Worm (Caenorhabditis elegans): ENCODE measurements around the gene swt-7.
A peak's percentile ranks its signal among the peaks of the same experiment; 100 is the strongest.

Gene swt-7

ce11 chrV:5012193-5012853 is 18.3 kb downstream of the swt-7 start, which contains the start of gene srr-6:
Gene srr-6, plus strand, starts transcription at chrV:5012803.
- TF ChIP-seq nfya-1 (tag; optimal IDR thresholded peaks at IDR 0.05; ENCODE audit: insufficient read depth) (no peak), lin-15B (tag; optimal IDR thresholded peaks at IDR 0.05) (no peak), aly-2 (tag; optimal IDR thresholded peaks at IDR 0.05) (no peak), nhr-76 (tag; optimal IDR thresholded peaks at IDR 0.05) (no peak), nhr-77 (tag; optimal IDR thresholded peaks at IDR 0.05) (no peak), pha-4 (tag; optimal IDR thresholded peaks at IDR 0.05) (no peak), elt-3 (tag; optimal IDR thresholded peaks at IDR 0.05) (no peak), mdl-1 (tag; optimal IDR thresholded peaks at IDR 0.05) (no peak), eor-1 (tag; optimal IDR thresholded peaks at IDR 0.05) (no peak), ceh-82 (tag; optimal IDR thresholded peaks at IDR 0.05) (no peak), ama-1 (optimal IDR thresholded peaks at IDR 0.05) (no peak), nhr-11 (tag; optimal IDR thresholded peaks at IDR 0.05) (no peak), lsy-12 (tag; optimal IDR thresholded peaks at IDR 0.05) (no peak), elt-1 (tag; optimal IDR thresholded peaks at IDR 0.05) (no peak), pqm-1 (tag; optimal IDR thresholded peaks at IDR 0.05) (peak; percentile 97), egl-27 (tag; optimal IDR thresholded peaks at IDR 0.05) (peak; percentile 28), elt-2 (tag; optimal IDR thresholded peaks at IDR 0.05) (peak; percentile 80), nhr-23 (tag; optimal IDR thresholded peaks at IDR 0.05) (no peak), nhr-43 (tag; optimal IDR thresholded peaks at IDR 0.05; ENCODE audit: poor library complexity, severe bottlenecking) (no peak), jun-1 (tag; optimal IDR thresholded peaks at IDR 0.05) (peak; percentile 66), ztf-4 (tag; optimal IDR thresholded peaks at IDR 0.05) (no peak), nhr-237 (tag; optimal IDR thresholded peaks at IDR 0.05) (no peak), tbx-2 (tag; optimal IDR thresholded peaks at IDR 0.05) (no peak)

DNA sequence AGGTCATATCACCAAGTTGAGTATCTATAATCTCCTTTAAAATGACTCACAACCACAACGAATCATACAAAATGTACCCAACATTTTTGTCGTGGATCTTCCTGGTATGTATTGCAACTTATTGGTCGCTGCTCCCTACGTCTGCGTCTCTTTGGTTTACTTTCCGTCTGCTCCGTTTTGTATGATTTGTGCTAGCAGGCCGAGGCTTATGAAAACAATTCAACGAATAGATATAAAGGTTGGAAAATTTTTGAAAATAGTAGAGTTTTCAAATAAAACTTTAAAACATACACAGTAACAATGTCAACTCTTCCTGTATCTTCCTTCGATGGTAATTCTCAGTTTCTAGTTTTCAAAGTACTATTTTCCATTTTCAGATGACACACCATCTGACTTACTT is 29.2 kb downstream of the swt-7 start, which contains the start of gene srr-8:
Gene srr-8 (plus strand): TSS at position 301 of the 400 bp plus-strand sequence.
- TF ChIP-seq snpc-4 (tag; optimal IDR thresholded peaks at IDR 0.05) (no peak), pha-4 (tag; optimal IDR thresholded peaks at IDR 0.05) (no peak), nhr-25 (tag; optimal IDR thresholded peaks at IDR 0.05) (no peak), elt-1 (tag; optimal IDR thresholded peaks at IDR 0.05) (no peak), lin-39 (tag; optimal IDR thresholded peaks at IDR 0.05) (no peak), nhr-67 (tag; optimal IDR thresholded peaks at IDR 0.05) (no peak), daf-12 (tag; optimal IDR thresholded peaks at IDR 0.05) (no peak), nhr-77 (tag; optimal IDR thresholded peaks at IDR 0.05) (no peak), elt-3 (tag; optimal IDR thresholded peaks at IDR 0.05) (no peak), skn-1 (tag; optimal IDR thresholded peaks at IDR 0.05) (no peak), jun-1 (tag; optimal IDR thresholded peaks at IDR 0.05) (no peak), mml-1 (tag; optimal IDR thresholded peaks at IDR 0.05) (no peak), aly-2 (tag; optimal IDR thresholded peaks at IDR 0.05) (no peak)

ce11 chrV:5000406-5000805 is 30.2 kb downstream of the swt-7 start, which contains the start of gene ugt-7:
Gene ugt-7, minus strand, starts transcription at chrV:5000566.
- peak; percentile 57 for TF ChIP-seq elt-2 (tag; optimal IDR thresholded peaks at IDR 0.05)
- peak; percentile 27 for TF ChIP-seq pqm-1 (tag; optimal IDR thresholded peaks at IDR 0.05)
- no peak for TF ChIP-seq tbx-2 (tag; optimal IDR thresholded peaks at IDR 0.05)

- TF ChIP-seq fos-1 (tag; optimal IDR thresholded peaks at IDR 0.05) = no peak
- no peak for TF ChIP-seq lin-15B (tag; optimal IDR thresholded peaks at IDR 0.05)
These were observed 35.5 kb downstream of the swt-7 start, which contains the start of gene ncx-9 for ce11 chrV:4995155-4995554. Gene ncx-9, minus strand, starts transcription at chrV:4995255.

- TF ChIP-seq ceh-28 (tag; optimal IDR thresholded peaks at IDR 0.05) (no peak), zag-1 (tag; optimal IDR thresholded peaks at IDR 0.05) (no peak), daf-12 (tag; optimal IDR thresholded peaks at IDR 0.05) (no peak), lin-39 (tag; optimal IDR thresholded peaks at IDR 0.05) (no peak), nhr-23 (tag; optimal IDR thresholded peaks at IDR 0.05) (no peak), skn-1 (tag; optimal IDR thresholded peaks at IDR 0.05) (no peak), R02D3.7 (tag; optimal IDR thresholded peaks at IDR 0.05) (no peak)
These were observed 43.5 kb downstream of the swt-7 start, which contains the start of gene ncx-8 for ce11 chrV:4987097-4987496. Gene ncx-8, minus strand, starts transcription at chrV:4987197.
